Worm (Caenorhabditis elegans): Measurements from ENCODE around the gene C10A4.4.

C10A4.4 gene

DNA sequence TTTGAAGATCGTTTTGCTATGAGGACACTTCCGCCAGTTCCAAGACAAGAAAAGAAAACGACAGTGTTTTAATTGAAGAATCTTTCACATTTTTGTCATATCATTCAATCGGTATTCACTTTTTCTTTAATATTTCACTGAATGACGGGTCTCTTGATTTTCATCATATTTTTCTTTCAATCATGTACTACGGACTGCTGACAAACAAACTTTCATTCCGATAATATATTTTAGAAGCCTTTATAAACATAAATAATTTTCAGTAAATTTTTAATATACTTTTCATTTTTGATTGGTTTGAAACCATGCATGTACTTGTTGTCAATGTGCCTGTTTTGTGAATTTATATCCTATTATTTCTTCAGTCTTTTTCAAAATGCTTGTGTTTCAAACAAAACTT is 32.4 kb downstream of the C10A4.4 start, which contains the start of gene clc-5:
Gene clc-5 (plus strand): TSS at position 301 of the 400 bp plus-strand sequence.
- TF ChIP-seq pqm-1 (tag; optimal IDR thresholded peaks at IDR 0.05) (no peak), elt-2 (tag; optimal IDR thresholded peaks at IDR 0.05) (no peak), ama-1 (optimal IDR thresholded peaks at IDR 0.05) (no peak), egl-27 (tag; optimal IDR thresholded peaks at IDR 0.05) (no peak), mml-1 (tag; optimal IDR thresholded peaks at IDR 0.05) (no peak), nhr-11 (tag; optimal IDR thresholded peaks at IDR 0.05) (no peak), snpc-4 (tag; optimal IDR thresholded peaks at IDR 0.05) (no peak), ztf-11 (tag; optimal IDR thresholded peaks at IDR 0.05) (no peak), zag-1 (tag; optimal IDR thresholded peaks at IDR 0.05) (no peak), nhr-25 (tag; optimal IDR thresholded peaks at IDR 0.05) (no peak), fos-1 (tag; optimal IDR thresholded peaks at IDR 0.05) (no peak), nhr-67 (tag; optimal IDR thresholded peaks at IDR 0.05) (no peak), nhr-23 (tag; optimal IDR thresholded peaks at IDR 0.05) (no peak), ceh-82 (tag; optimal IDR thresholded peaks at IDR 0.05) (no peak), daf-12 (tag; optimal IDR thresholded peaks at IDR 0.05) (no peak), nhr-28 (tag; optimal IDR thresholded peaks at IDR 0.05) (no peak), nfya-1 (tag; optimal IDR thresholded peaks at IDR 0.05; ENCODE audit: insufficient read depth) (no peak), fkh-2 (tag; optimal IDR thresholded peaks at IDR 0.05) (no peak)

DNA sequence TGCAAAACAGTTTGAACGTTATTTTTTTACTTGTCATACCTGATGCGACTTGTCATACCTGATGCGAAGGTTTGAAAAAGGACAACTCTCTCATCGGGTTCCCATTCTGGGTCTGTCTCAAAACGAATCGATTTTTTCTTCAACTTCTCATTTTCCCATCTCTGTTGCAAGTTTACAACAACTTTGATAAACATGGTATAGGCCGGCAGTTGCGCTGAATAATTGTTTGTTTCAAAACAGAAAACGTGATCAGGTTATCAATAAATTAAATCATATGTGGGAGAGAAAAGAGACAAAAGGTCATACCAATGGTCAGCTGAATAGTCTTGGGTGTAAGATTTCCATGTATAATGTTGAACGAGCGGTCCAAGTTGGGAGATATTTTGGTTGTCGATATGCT is 36.0 kb downstream of the C10A4.4 start:
- no peak for TF ChIP-seq elt-1 (tag; optimal IDR thresholded peaks at IDR 0.05)
- TF ChIP-seq jun-1 (tag; optimal IDR thresholded peaks at IDR 0.05) = peak; percentile 6

ce11 chrX:7437949-7438348 is 37.1 kb downstream of the C10A4.4 start, which contains the start of gene C01C10.2:
TSS of gene C01C10.2 (minus strand) at chrX:7438118.
- TF ChIP-seq nfya-1 (tag; optimal IDR thresholded peaks at IDR 0.05; ENCODE audit: insufficient read depth) = peak; percentile 39
- TF ChIP-seq pha-4 (tag; optimal IDR thresholded peaks at IDR 0.05) = no peak
- TF ChIP-seq egl-5 (tag; optimal IDR thresholded peaks at IDR 0.05) = peak; percentile 2
- peak; percentile 46 for TF ChIP-seq nhr-25 (tag; optimal IDR thresholded peaks at IDR 0.05)
- TF ChIP-seq nhr-28 (tag; optimal IDR thresholded peaks at IDR 0.05) = no peak

DNA sequence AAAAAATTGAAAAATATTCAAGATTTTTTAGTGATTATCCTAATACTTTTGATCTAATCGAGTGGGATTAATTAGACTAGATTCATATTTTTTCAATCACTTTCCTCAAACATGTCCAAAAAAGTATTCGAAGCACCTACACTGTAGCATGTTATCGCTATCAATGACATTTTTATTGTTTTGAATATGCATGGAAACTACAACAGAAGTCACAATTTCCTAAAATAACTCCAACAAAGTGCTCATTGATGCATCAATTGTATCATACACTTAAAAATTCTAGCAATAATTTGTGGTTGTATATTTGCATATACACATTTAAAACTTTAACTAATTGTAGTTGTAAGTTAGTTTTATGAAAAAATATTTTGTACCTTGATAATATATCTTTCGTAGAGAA is 39.2 kb downstream of the C10A4.4 start:
- TF ChIP-seq elt-1 (tag; optimal IDR thresholded peaks at IDR 0.05) (no peak), ceh-9 (tag; optimal IDR thresholded peaks at IDR 0.05) (no peak), nfya-1 (tag; optimal IDR thresholded peaks at IDR 0.05; ENCODE audit: insufficient read depth) (no peak), lin-15B (tag; optimal IDR thresholded peaks at IDR 0.05) (no peak), ceh-82 (tag; optimal IDR thresholded peaks at IDR 0.05) (no peak), elt-2 (tag; optimal IDR thresholded peaks at IDR 0.05) (peak; percentile 34), lin-39 (tag; optimal IDR thresholded peaks at IDR 0.05) (no peak), pqm-1 (tag; optimal IDR thresholded peaks at IDR 0.05) (peak; percentile 81)

DNA sequence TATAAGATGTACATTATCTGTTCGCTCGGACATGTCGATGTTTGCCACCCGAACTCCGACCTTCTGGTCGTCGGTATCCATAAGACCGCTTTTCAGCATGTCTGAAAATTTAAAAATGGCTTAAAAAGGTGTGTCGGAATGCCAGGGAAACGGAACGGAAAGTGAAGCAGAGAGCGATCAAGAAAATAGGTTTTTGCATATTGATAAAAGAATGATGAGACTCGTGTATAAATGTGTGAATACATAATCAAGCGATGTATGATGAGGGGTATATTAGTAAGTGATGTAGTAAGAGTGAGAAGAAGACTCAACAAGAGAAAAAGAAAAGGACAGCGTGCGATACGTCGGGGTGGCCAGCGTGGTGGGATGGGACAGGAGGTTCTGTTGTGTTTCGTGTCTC is 41.6 kb downstream of the C10A4.4 start, which contains the start of gene acl-12:
Gene acl-12 (minus strand): TSS at position 101 of the 400 bp plus-strand sequence.
- no peak for TF ChIP-seq ZK546.5 (tag; optimal IDR thresholded peaks at IDR 0.05)
- TF ChIP-seq nfya-1 (tag; optimal IDR thresholded peaks at IDR 0.05; ENCODE audit: insufficient read depth) = peak; percentile 29
- no peak for TF ChIP-seq egl-27 (tag; optimal IDR thresholded peaks at IDR 0.05)

- TF ChIP-seq lsy-12 (tag; optimal IDR thresholded peaks at IDR 0.05) (no peak), ztf-4 (tag; optimal IDR thresholded peaks at IDR 0.05) (no peak), nhr-67 (tag; optimal IDR thresholded peaks at IDR 0.05) (no peak), fos-1 (tag; optimal IDR thresholded peaks at IDR 0.05) (no peak), elt-3 (tag; optimal IDR thresholded peaks at IDR 0.05) (no peak), ama-1 (optimal IDR thresholded peaks at IDR 0.05) (no peak), nhr-77 (tag; optimal IDR thresholded peaks at IDR 0.05) (no peak), nfya-1 (tag; optimal IDR thresholded peaks at IDR 0.05; ENCODE audit: insufficient read depth) (no peak), ceh-82 (tag; optimal IDR thresholded peaks at IDR 0.05) (no peak), elt-2 (tag; optimal IDR thresholded peaks at IDR 0.05) (peak; percentile 66), ztf-11 (tag; optimal IDR thresholded peaks at IDR 0.05) (no peak), elt-1 (tag; optimal IDR thresholded peaks at IDR 0.05) (no peak), pqm-1 (tag; optimal IDR thresholded peaks at IDR 0.05) (peak; percentile 65), ceh-9 (tag; optimal IDR thresholded peaks at IDR 0.05) (no peak), skn-1 (tag; optimal IDR thresholded peaks at IDR 0.05) (no peak), ceh-16 (tag; optimal IDR thresholded peaks at IDR 0.05) (no peak), mml-1 (tag; optimal IDR thresholded peaks at IDR 0.05) (no peak), nhr-23 (tag; optimal IDR thresholded peaks at IDR 0.05) (no peak)
These were observed 44.8 kb downstream of the C10A4.4 start for ce11 chrX:7445734-7446133.

Data from whole organism, L3 larva.